Fruit fly (Drosophila melanogaster): ENCODE results near the gene CG10428.

Gene CG10428

DNA sequence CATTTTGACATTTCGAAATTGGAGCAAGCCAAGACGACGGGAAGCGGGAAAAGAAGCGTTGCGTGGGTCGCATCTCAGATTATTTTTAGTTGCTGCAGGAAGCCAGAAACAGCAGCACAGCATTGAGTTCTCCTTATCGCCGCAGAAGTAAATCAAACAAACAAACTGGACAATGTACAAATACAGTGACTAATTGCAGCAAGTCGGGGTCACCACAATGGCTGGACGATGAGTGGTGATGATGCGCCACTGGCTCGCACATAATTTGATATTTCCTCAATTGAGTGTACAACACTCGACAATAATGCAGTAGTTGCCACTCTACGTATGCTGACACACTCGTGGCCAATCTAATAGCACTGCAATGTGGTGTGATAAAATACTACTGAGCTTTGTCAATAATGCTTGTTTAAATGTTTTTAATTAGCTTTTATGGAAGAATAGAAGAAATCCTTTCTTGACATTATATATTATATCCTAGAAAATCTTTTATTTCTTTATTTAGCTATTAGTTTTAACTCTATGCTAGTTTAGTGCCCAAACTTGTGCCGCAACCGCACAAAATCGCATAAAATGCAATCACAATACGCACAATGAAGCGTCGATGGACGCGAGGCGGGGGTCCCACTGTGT is 33.4 kb downstream of the CG10428 start (continued):
- no peak for TF ChIP-seq CG31388 (GFP tag; optimal IDR thresholded peaks at IDR 0.05)
- TF ChIP-seq nom (GFP tag; optimal IDR thresholded peaks at IDR 0.05): peak; percentile 29
- no peak for TF ChIP-seq pan (optimal IDR thresholded peaks at IDR 0.05)
- TF ChIP-seq pan (GFP tag; optimal IDR thresholded peaks at IDR 0.05 in 1 of 2, IDR thresholded peaks at IDR 0.05 in 1 of 2): no peak
- no peak for TF ChIP-seq ranshi (GFP tag; IDR thresholded peaks at IDR 0.05)
- no peak for TF ChIP-seq gsb (GFP tag; IDR thresholded peaks at IDR 0.05)
- TF ChIP-seq Asciz (GFP tag; optimal IDR thresholded peaks at IDR 0.05): peak; percentile 24

DNA sequence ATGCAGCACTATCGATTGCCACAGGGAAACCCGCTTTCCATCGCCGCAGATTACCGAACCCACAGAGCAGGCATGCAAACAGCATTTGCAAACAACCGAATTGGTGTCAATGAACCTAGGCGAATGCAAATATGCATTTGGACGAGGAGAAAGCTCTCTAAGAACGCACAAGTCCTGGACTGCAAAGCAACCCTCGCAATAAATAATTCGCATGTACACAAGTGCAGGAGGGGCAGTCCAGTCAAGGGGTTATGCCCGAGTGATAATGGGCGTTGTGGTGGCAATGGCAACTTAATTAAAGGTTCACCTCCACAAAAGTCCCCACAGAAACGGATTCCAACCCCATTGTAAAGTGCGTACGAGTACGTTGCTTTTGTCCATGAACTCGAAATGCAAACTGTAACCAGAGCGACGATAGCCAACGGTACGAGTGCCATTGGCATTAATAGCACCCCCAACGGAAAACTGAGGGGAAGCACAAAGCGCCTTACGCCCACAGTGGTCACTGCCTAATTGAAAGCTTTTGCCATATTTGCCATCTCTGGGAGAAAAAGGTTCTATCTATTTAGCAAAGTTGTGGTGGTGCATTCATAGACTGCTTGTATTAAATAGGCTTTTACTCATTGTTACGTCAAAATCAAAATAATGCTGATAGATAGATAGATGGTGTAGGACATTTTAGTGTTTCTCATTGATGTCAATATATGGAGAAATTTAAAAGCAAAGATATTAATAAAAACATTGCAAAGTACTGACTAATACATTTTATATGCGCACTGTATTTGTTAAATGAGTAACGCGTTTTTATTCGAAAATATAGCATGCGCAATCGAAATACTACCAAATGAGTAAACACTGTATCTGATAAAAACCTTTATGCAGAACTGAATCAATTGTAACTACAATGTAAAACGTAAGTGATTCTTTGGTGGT is 34.4 kb downstream of the CG10428 start:
- TF ChIP-seq CG14710 (tag; optimal IDR thresholded peaks at IDR 0.05): no peak
- no peak for TF ChIP-seq al (GFP tag; IDR thresholded peaks at IDR 0.05)
- TF ChIP-seq CTCF (GFP tag; optimal IDR thresholded peaks at IDR 0.05): no peak
- TF ChIP-seq ftz-f1 (GFP tag; optimal IDR thresholded peaks at IDR 0.05): no peak
- peak in 1 of 2 experiments; percentile 15 for TF ChIP-seq Hr51 (GFP tag; optimal IDR thresholded peaks at IDR 0.05)
- peak; percentile 49 for TF ChIP-seq row (GFP tag; IDR thresholded peaks at IDR 0.05)
- TF ChIP-seq CrebB (tag; optimal IDR thresholded peaks at IDR 0.05): no peak
- peak; percentile 3 for TF ChIP-seq Sox102F (GFP tag; optimal IDR thresholded peaks at IDR 0.05)
- 0 out of 3 replicates have a peak, but pooled peaks have one; percentile 19 for TF ChIP-seq Optix (GFP tag; IDR thresholded peaks at IDR 0.05)
- TF ChIP-seq CG17385 (GFP tag; optimal IDR thresholded peaks at IDR 0.05): peak; percentile 3
- TF ChIP-seq CG7556 (GFP tag; optimal IDR thresholded peaks at IDR 0.05): peak; percentile 33
- no peak for TF ChIP-seq CG8290 (GFP tag; optimal IDR thresholded peaks at IDR 0.05)
- TF ChIP-seq CG8290 (tag; optimal IDR thresholded peaks at IDR 0.05): no peak
- peak; percentile 46 for TF ChIP-seq dmrt99B (tag; optimal IDR thresholded peaks at IDR 0.05)
- TF ChIP-seq klu (GFP tag; IDR thresholded peaks at IDR 0.05): no peak
- no peak for TF ChIP-seq CG15514 (GFP tag; optimal IDR thresholded peaks at IDR 0.05)
- TF ChIP-seq Xrp1 (GFP tag; IDR thresholded peaks at IDR 0.05): no peak
- no peak for TF ChIP-seq CG3163 (GFP tag; optimal IDR thresholded peaks at IDR 0.05)
- peak; percentile 17 for TF ChIP-seq phol (tag; optimal IDR thresholded peaks at IDR 0.05)
- no peak for TF ChIP-seq PHDP (tag; optimal IDR thresholded peaks at IDR 0.05)
- TF ChIP-seq fd102C (GFP tag; optimal IDR thresholded peaks at IDR 0.05): no peak
- peak in 1 of 2 experiments; percentile 43 for TF ChIP-seq eve (GFP tag; optimal IDR thresholded peaks at IDR 0.05)
- no peak for TF ChIP-seq CG1647 (GFP tag; optimal IDR thresholded peaks at IDR 0.05)
- peak; percentile 16 for TF ChIP-seq nmo (GFP tag; optimal IDR thresholded peaks at IDR 0.05)
- TF ChIP-seq sim (GFP tag; IDR thresholded peaks at IDR 0.05): no peak
- TF ChIP-seq CG9797 (GFP tag; optimal IDR thresholded peaks at IDR 0.05): no peak
- peak; percentile 44 for TF ChIP-seq CG2678 (tag; optimal IDR thresholded peaks at IDR 0.05)
- TF ChIP-seq tin (GFP tag; optimal IDR thresholded peaks at IDR 0.05): no peak
- no peak for TF ChIP-seq CG9932 (GFP tag; IDR thresholded peaks at IDR 0.05)
- TF ChIP-seq CG9215 (GFP tag; IDR thresholded peaks at IDR 0.05): 0 out of 2 replicates have a peak, but pooled peaks have one; percentile 12
- TF ChIP-seq Usf (GFP tag; optimal IDR thresholded peaks at IDR 0.05): no peak
- no peak for TF ChIP-seq CG1602 (GFP tag; optimal IDR thresholded peaks at IDR 0.05)
- TF ChIP-seq bsh (GFP tag; optimal IDR thresholded peaks at IDR 0.05): peak in 1 of 2 experiments; percentile 15
- TF ChIP-seq CG10543 (GFP tag; optimal IDR thresholded peaks at IDR 0.05): no peak
- peak; percentile 55 for TF ChIP-seq Med (GFP tag)
- TF ChIP-seq Dref (GFP tag; IDR thresholded peaks at IDR 0.05): no peak
- TF ChIP-seq CG34376 (GFP tag; optimal IDR thresholded peaks at IDR 0.05): no peak
- TF ChIP-seq az2 (GFP tag; optimal IDR thresholded peaks at IDR 0.05): peak; percentile 16
- peak; percentile 1 for TF ChIP-seq CG8924 (tag; optimal IDR thresholded peaks at IDR 0.05)
- no peak for TF ChIP-seq z (GFP tag; IDR thresholded peaks at IDR 0.05)
